Fruit fly (Drosophila melanogaster) whole organism, embryonic: Measurements from ENCODE around the gene CG31957.

ENCODE experiments used
- Abd-B ChIP-seq: fragments of 200-800 bp; sonication (Bioruptor generic); optimal IDR thresholded peaks from 2 replicates; lab custom pipeline; 2018; ENCODE audit warnings: missing biosample characterization, mild to moderate bottlenecking, missing genetic modification characterization, moderate library complexity
- Adf1 ChIP-seq: fragments of 200-800 bp; sonication (Bioruptor generic); IDR thresholded peaks from 2 replicates; pipeline ENCODE4 v1.3.6; 2022; ENCODE audit warnings: missing biosample characterization, missing genetic modification characterization
- B-H1 ChIP-seq: fragments of 200-800 bp; sonication (Bioruptor generic); IDR thresholded peaks from 3 replicates; pipeline ENCODE4 v1.3.6; 2022; ENCODE audit warnings: missing biosample characterization, missing genetic modification characterization
- B-H2 ChIP-seq: fragments of 200-800 bp; sonication (Bioruptor generic); optimal IDR thresholded peaks from 2 replicates; lab custom pipeline; 2018; ENCODE audit warnings: missing biosample characterization, mild to moderate bottlenecking, missing genetic modification characterization
- BtbVII ChIP-seq: fragments of 200-800 bp; sonication (Bioruptor generic); optimal IDR thresholded peaks from 3 replicates; lab custom pipeline; 2017; ENCODE audit warnings: missing biosample characterization, mild to moderate bottlenecking, missing genetic modification characterization
- CG10462 ChIP-seq: fragments of 200-800 bp; sonication (Bioruptor generic); optimal IDR thresholded peaks from 2 replicates; lab custom pipeline; 2016; ENCODE audit warnings: missing biosample characterization, missing genetic modification characterization
- CG12744 ChIP-seq: fragments of 200-800 bp; sonication (Bioruptor generic); optimal IDR thresholded peaks from 2 replicates; lab custom pipeline; 2016; ENCODE audit warnings: missing biosample characterization, missing genetic modification characterization
- CG12942 ChIP-seq: fragments of 200-800 bp; sonication (Bioruptor generic); optimal IDR thresholded peaks from 3 replicates; lab custom pipeline; 2016; ENCODE audit warnings: missing biosample characterization, missing genetic modification characterization
- CG13296 ChIP-seq: fragments of 200-800 bp; sonication (Bioruptor generic); optimal IDR thresholded peaks from 3 replicates; lab custom pipeline; 2018; ENCODE audit warnings: missing biosample characterization, mild to moderate bottlenecking, missing genetic modification characterization
- CG13894 ChIP-seq: fragments of 200-800 bp; sonication (Bioruptor generic); optimal IDR thresholded peaks from 3 replicates; lab custom pipeline; 2018; ENCODE audit warnings: missing biosample characterization, mild to moderate bottlenecking, missing genetic modification characterization, moderate library complexity
- CG16779 ChIP-seq: fragments of 200-800 bp; sonication (Bioruptor generic); IDR thresholded peaks from 2 replicates; pipeline ENCODE4 v1.3.6; 2022; ENCODE audit warnings: missing biosample characterization, missing genetic modification characterization
- CG17328 ChIP-seq: fragments of 200-800 bp; sonication (Bioruptor generic); IDR thresholded peaks from 2 replicates; pipeline ENCODE4 v1.3.6; 2022; ENCODE audit warnings: missing biosample characterization, missing genetic modification characterization
- CG1792 ChIP-seq: fragments of 200-800 bp; sonication (Bioruptor generic); optimal IDR thresholded peaks from 2 replicates; lab custom pipeline; 2016; ENCODE audit warnings: missing biosample characterization, missing genetic modification characterization
- CG32772 ChIP-seq: fragments of 200-800 bp; sonication (Bioruptor generic); IDR thresholded peaks from 2 replicates; pipeline ENCODE4 v1.3.6; 2022; ENCODE audit warnings: missing biosample characterization, missing genetic modification characterization
- CG33213 ChIP-seq: fragments of 200-800 bp; sonication (Bioruptor generic); optimal IDR thresholded peaks from 3 replicates; lab custom pipeline; 2016; ENCODE audit warnings: missing biosample characterization, missing genetic modification characterization
- CG34422 ChIP-seq: fragments of 200-800 bp; sonication (Bioruptor generic); IDR thresholded peaks from 3 replicates; pipeline ENCODE4 v1.3.6; 2022; ENCODE audit warnings: missing biosample characterization, missing genetic modification characterization
- CG3847 ChIP-seq: fragments of 200-800 bp; sonication (Bioruptor generic); IDR thresholded peaks from 2 replicates; pipeline ENCODE4 v1.3.6; 2022; ENCODE audit warnings: missing biosample characterization, missing genetic modification characterization
- CG3995 ChIP-seq: fragments of 200-800 bp; sonication (Bioruptor generic); optimal IDR thresholded peaks from 3 replicates; lab custom pipeline; 2016; ENCODE audit warnings: missing biosample characterization, missing genetic modification characterization
- CG4328 ChIP-seq: fragments of 200-800 bp; sonication (Bioruptor generic); optimal IDR thresholded peaks from 3 replicates; lab custom pipeline; 2017; ENCODE audit warnings: missing biosample characterization, missing genetic modification reagents, missing genetic modification characterization
- CG6813 ChIP-seq: fragments of 200-800 bp; sonication (Bioruptor generic); optimal IDR thresholded peaks from 2 replicates; lab custom pipeline; 2017; ENCODE audit warnings: missing biosample characterization, missing genetic modification characterization, mild to moderate bottlenecking, moderate library complexity, missing genetic modification reagents
- CG8944 ChIP-seq: fragments of 200-800 bp; sonication (Bioruptor generic); optimal IDR thresholded peaks from 3 replicates; lab custom pipeline; 2016; ENCODE audit warnings: missing biosample characterization, missing genetic modification characterization
- Camta ChIP-seq: fragments of 200-800 bp; sonication (Bioruptor generic); optimal IDR thresholded peaks from 2 replicates; lab custom pipeline; 2016; ENCODE audit warnings: missing biosample characterization, missing genetic modification characterization
- CoRest ChIP-seq: fragments of 200-800 bp; sonication (Bioruptor generic); optimal IDR thresholded peaks from 3 replicates; lab custom pipeline; 2018; ENCODE audit warnings: missing biosample characterization, mild to moderate bottlenecking, missing genetic modification characterization, moderate library complexity
- D19A ChIP-seq: fragments of 200-800 bp; optimal IDR thresholded peaks from 3 replicates; lab custom pipeline; 2019; ENCODE audit warnings: missing biosample characterization, mild to moderate bottlenecking, missing genetic modification characterization, moderate library complexity
- Dek ChIP-seq: fragments of 200-800 bp; sonication (Bioruptor generic); optimal IDR thresholded peaks from 3 replicates; lab custom pipeline; 2019; ENCODE audit warnings: missing biosample characterization, mild to moderate bottlenecking, missing genetic modification characterization, moderate library complexity
- Hsf ChIP-seq: fragments of 200-800 bp; sonication (Bioruptor generic); optimal IDR thresholded peaks from 3 replicates; lab custom pipeline; 2016; ENCODE audit warnings: missing biosample characterization, missing genetic modification characterization
- Meics ChIP-seq: fragments of 200-800 bp; sonication (Bioruptor generic); optimal IDR thresholded peaks from 2 replicates; lab custom pipeline; 2017; ENCODE audit warnings: missing biosample characterization, mild to moderate bottlenecking, missing genetic modification characterization
- NC2β ChIP-seq: fragments of 200-800 bp; sonication (Bioruptor generic); optimal IDR thresholded peaks from 2 replicates; lab custom pipeline; 2016; ENCODE audit warnings: missing biosample characterization, missing genetic modification characterization
- Nf-YB ChIP-seq: fragments of 200-800 bp; sonication (Bioruptor generic); optimal IDR thresholded peaks from 3 replicates; lab custom pipeline; 2019; ENCODE audit warnings: missing biosample characterization, mild to moderate bottlenecking, missing genetic modification characterization, moderate library complexity
- Rfx ChIP-seq: fragments of 200-800 bp; sonication (Bioruptor generic); IDR thresholded peaks from 2 replicates; pipeline ENCODE4 v1.3.6; 2022; ENCODE audit warnings: missing biosample characterization, missing genetic modification characterization
- Ssrp ChIP-seq: fragments of 200-800 bp; sonication (Bioruptor generic); optimal IDR thresholded peaks from 2 replicates; lab custom pipeline; 2018; ENCODE audit warnings: missing biosample characterization, mild to moderate bottlenecking, missing genetic modification characterization, moderate library complexity
- Stat92E ChIP-seq, 3 experiments: fragments of >200 bp in 2 of 3; fragments of 200-800 bp in 1 of 3; sonication (Bioruptor generic) in 1 of 3; optimal IDR thresholded peaks; 2 replicates each; lab custom pipeline; 2017 to 2019; ENCODE audit warnings: missing biosample characterization in 3 of 3, missing genetic modification characterization in 3 of 3, mild to moderate bottlenecking in 1 of 3, moderate library complexity in 1 of 3
- Tbp ChIP-seq: fragments of >200 bp; optimal IDR thresholded peaks from 2 replicates; lab custom pipeline; 2018; ENCODE audit warnings: missing biosample characterization, missing genetic modification characterization
- ab ChIP-seq: fragments of 200-800 bp; sonication (Bioruptor generic); optimal IDR thresholded peaks from 2 replicates; lab custom pipeline; 2016; ENCODE audit warnings: missing biosample characterization, missing genetic modification characterization
- ac ChIP-seq: fragments of 200-800 bp; sonication (Bioruptor generic); optimal IDR thresholded peaks from 3 replicates; lab custom pipeline; 2017; ENCODE audit warnings: missing biosample characterization, mild to moderate bottlenecking, missing genetic modification characterization
- chinmo ChIP-seq: fragments of 200-800 bp; sonication (Bioruptor generic); IDR thresholded peaks from 4 replicates; pipeline ENCODE4 v1.3.6; 2022; ENCODE audit warnings: missing biosample characterization, missing genetic modification characterization; ENCODE audit not compliant: partially characterized antibody
- corto ChIP-seq: fragments of 200-800 bp; sonication (Bioruptor generic); optimal IDR thresholded peaks from 2 replicates; lab custom pipeline; 2016; ENCODE audit warnings: missing biosample characterization, mild to moderate bottlenecking, missing genetic modification characterization, moderate library complexity
- en ChIP-seq: fragments of 200-800 bp; sonication (Bioruptor generic); optimal IDR thresholded peaks from 2 replicates; lab custom pipeline; 2016; ENCODE audit warnings: missing biosample characterization, missing genetic modification characterization
- hkb ChIP-seq, 2 experiments: fragments of 200-800 bp in 1 of 2; fragments of >200 bp in 1 of 2; sonication (Bioruptor generic) in 1 of 2; IDR thresholded peaks in 1 of 2; optimal IDR thresholded peaks in 1 of 2; 2 replicates each; pipeline versions ENCODE4 v1.3.6 to Lab custom; 2017 to 2022; ENCODE audit warnings: missing biosample characterization in 1 of 2, missing genetic modification characterization in 1 of 2
- lbe ChIP-seq: fragments of 200-800 bp; sonication (Bioruptor generic); optimal IDR thresholded peaks from 2 replicates; lab custom pipeline; 2016; ENCODE audit warnings: missing biosample characterization, mild to moderate bottlenecking, missing genetic modification characterization
- lilli ChIP-seq: fragments of 200-800 bp; sonication (Bioruptor generic); optimal IDR thresholded peaks from 3 replicates; lab custom pipeline; 2016; ENCODE audit warnings: missing biosample characterization, missing genetic modification characterization
- lola ChIP-seq, 3 experiments: fragments of >200 bp in 2 of 3; fragments of 200-800 bp in 1 of 3; sonication (Bioruptor generic) in 1 of 3; optimal IDR thresholded peaks; 2 replicates each; lab custom pipeline; 2017 to 2019; ENCODE audit warnings: missing biosample characterization in 3 of 3, missing genetic modification characterization in 3 of 3, mild to moderate bottlenecking in 1 of 3, moderate library complexity in 1 of 3
- mirr ChIP-seq: fragments of 200-800 bp; sonication (Bioruptor generic); optimal IDR thresholded peaks from 3 replicates; lab custom pipeline; 2018; ENCODE audit warnings: missing biosample characterization, mild to moderate bottlenecking, missing genetic modification characterization
- nerfin-1 ChIP-seq: fragments of 200-800 bp; sonication (Bioruptor generic); optimal IDR thresholded peaks from 3 replicates; lab custom pipeline; 2019; ENCODE audit warnings: missing biosample characterization, mild to moderate bottlenecking, missing genetic modification characterization, moderate library complexity
- sens-2 ChIP-seq: fragments of 200-800 bp; sonication (Bioruptor generic); IDR thresholded peaks from 2 replicates; pipeline ENCODE4 v1.3.6; 2022; ENCODE audit warnings: missing biosample characterization, missing genetic modification characterization
- sqz ChIP-seq: fragments of 200-800 bp; sonication (Bioruptor generic); optimal IDR thresholded peaks from 3 replicates; lab custom pipeline; 2018; ENCODE audit warnings: missing biosample characterization, mild to moderate bottlenecking, missing genetic modification characterization
- toy ChIP-seq: fragments of 200-800 bp; sonication (Bioruptor generic); IDR thresholded peaks from 2 replicates; pipeline ENCODE4 v1.3.6; 2022; ENCODE audit warnings: missing biosample characterization, missing genetic modification characterization
- vvl ChIP-seq: fragments of 200-800 bp; sonication (Bioruptor generic); IDR thresholded peaks from 2 replicates; pipeline ENCODE4 v1.3.6; 2022; ENCODE audit warnings: missing biosample characterization, missing genetic modification characterization
- yki ChIP-seq: fragments of >200 bp; optimal IDR thresholded peaks from 3 replicates; lab custom pipeline; 2018
- zen ChIP-seq: fragments of 200-800 bp; sonication (Bioruptor generic); optimal IDR thresholded peaks from 3 replicates; lab custom pipeline; 2018; ENCODE audit warnings: missing biosample characterization, mild to moderate bottlenecking, missing genetic modification characterization, moderate library complexity
- zfh1 ChIP-seq: fragments of 200-800 bp; sonication (Bioruptor generic); IDR thresholded peaks from 3 replicates; pipeline ENCODE4 v1.3.6; 2022; ENCODE audit warnings: missing biosample characterization, missing genetic modification characterization

The CG31957 gene

dm6 chr2L:3852120-3852519, 20.1 kb downstream of the CG31957 start (continued):
- TF ChIP-seq CG13296 (GFP tag; lab: Kevin White, UChicago) (no peak), yki (lab: Kevin White, UChicago) (no peak), corto (GFP tag; lab: Kevin White, UChicago) (no peak), B-H2 (GFP tag; lab: Kevin White, UChicago) (no peak), Stat92E (GFP tag; optimal IDR thresholded peaks at IDR 0.05; lab: Kevin White, UChicago) (peak in 1 of 3 experiments; percentile 0), lilli (GFP tag; lab: Kevin White, UChicago) (peak; percentile 8), NC2β (GFP tag; lab: Kevin White, UChicago) (peak; percentile 25), CG3847 (GFP tag; lab: Robert Waterston, UW) (no peak), Hsf (GFP tag; lab: Kevin White, UChicago) (peak; percentile 34), CG1792 (GFP tag; lab: Kevin White, UChicago) (no peak), zen (tag; lab: Kevin White, UChicago) (peak; percentile 62), Adf1 (GFP tag; lab: Robert Waterston, UW) (no peak), nerfin-1 (peak; percentile 42), Dek (tag; lab: Kevin White, UChicago) (no peak), sqz (GFP tag; lab: Kevin White, UChicago) (no peak), CoRest (tag; lab: Kevin White, UChicago) (peak; percentile 40), chinmo (GFP tag; lab: Robert Waterston, UW) (no peak), lola (GFP tag; optimal IDR thresholded peaks at IDR 0.05; lab: Kevin White, UChicago) (peak in 1 of 3 experiments; percentile 77), B-H1 (no peak), Abd-B (GFP tag; lab: Kevin White, UChicago) (no peak), Rfx (GFP tag; lab: Robert Waterston, UW) (no peak), CG17328 (GFP tag; lab: Robert Waterston, UW) (peak; percentile 65), Nf-YB (GFP tag; lab: Kevin White, UChicago) (no peak), Meics (GFP tag; lab: Kevin White, UChicago) (no peak), CG6813 (no peak), ac (GFP tag; lab: Kevin White, UChicago) (peak; percentile 38), CG3995 (GFP tag; lab: Kevin White, UChicago) (no peak), toy (GFP tag; lab: Robert Waterston, UW) (no peak), Ssrp (tag; lab: Kevin White, UChicago) (peak; percentile 47), CG8944 (no peak), CG12744 (GFP tag; lab: Kevin White, UChicago) (no peak), CG12942 (GFP tag; lab: Kevin White, UChicago) (peak; percentile 29), mirr (no peak), CG10462 (GFP tag; lab: Kevin White, UChicago) (no peak), BtbVII (GFP tag; lab: Kevin White, UChicago) (no peak), lbe (no peak), D19A (tag; lab: Kevin White, UChicago) (no peak), ab (GFP tag; lab: Kevin White, UChicago) (no peak), CG33213 (GFP tag; lab: Kevin White, UChicago) (no peak), CG32772 (GFP tag; lab: Robert Waterston, UW) (no peak; the same call in 1 of the 2 replicates), CG4328 (GFP tag; lab: Kevin White, UChicago) (no peak), Tbp (GFP tag; lab: Kevin White, UChicago) (no peak), sens-2 (no peak), hkb (optimal IDR thresholded peaks at IDR 0.05; lab: Kevin White, UChicago) (no peak), hkb (GFP tag; IDR thresholded peaks at IDR 0.05; lab: Robert Waterston, UW) (no peak), CG13894 (tag; lab: Kevin White, UChicago) (no peak), vvl (GFP tag; lab: Robert Waterston, UW) (peak; percentile 64), CG16779 (GFP tag; lab: Robert Waterston, UW) (no peak), CG34422 (no peak), zfh1 (peak; percentile 75), Camta (GFP tag; lab: Kevin White, UChicago) (peak; percentile 43), en (GFP tag; lab: Kevin White, UChicago) (peak; percentile 15)
